Worm (Caenorhabditis elegans): ENCODE results near the gene F46H5.4.

DNA sequence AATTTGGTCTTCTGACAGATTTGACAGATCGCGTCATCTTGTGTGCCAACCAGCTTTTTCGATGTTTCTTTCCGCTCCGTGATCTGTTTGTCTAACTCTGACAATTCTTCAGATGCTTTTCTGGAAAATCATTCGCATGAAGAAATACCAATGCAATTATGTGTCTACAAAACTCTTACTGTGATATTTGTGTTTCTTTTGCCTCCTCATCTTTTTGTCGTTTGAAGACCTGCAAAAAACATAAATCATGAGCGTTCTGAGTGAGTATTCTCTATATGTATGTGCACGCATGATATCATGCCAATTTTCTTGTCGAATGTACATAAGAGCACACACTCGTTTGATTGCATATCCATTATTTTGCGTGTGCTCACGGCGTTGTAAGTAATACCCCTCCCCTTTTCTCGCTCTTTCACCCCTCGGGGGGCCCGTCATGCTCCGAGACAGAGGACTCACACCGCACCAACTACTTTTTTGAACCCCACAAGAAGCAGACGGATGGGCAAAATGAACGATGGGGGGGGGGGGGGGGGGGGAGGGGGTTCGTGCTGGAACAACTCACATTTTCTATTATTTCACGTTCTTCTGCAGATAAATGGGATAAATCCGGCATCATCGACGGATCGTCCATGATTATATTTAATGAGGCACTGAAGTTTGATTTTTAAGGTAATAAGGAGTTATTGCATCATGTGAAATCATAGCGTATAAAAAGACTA is 25.4 kb upstream of the F46H5.4 start, which contains the start of gene unc-10:
- TF ChIP-seq npax-4 (tag; optimal IDR thresholded peaks at IDR 0.05) (no peak), ama-1 (optimal IDR thresholded peaks at IDR 0.05) (no peak), nhr-232 (tag; optimal IDR thresholded peaks at IDR 0.05) (no peak), rnt-1 (tag; optimal IDR thresholded peaks at IDR 0.05) (no peak), Y22D7AL.16 (tag; optimal IDR thresholded peaks at IDR 0.05) (no peak), pha-4 (tag; optimal IDR thresholded peaks at IDR 0.05) (no peak), pha-2 (tag; optimal IDR thresholded peaks at IDR 0.05) (no peak), sox-2 (GFP tag; IDR thresholded peaks at IDR 0.05) (no peak), fax-1 (tag; optimal IDR thresholded peaks at IDR 0.05) (no peak), pag-3 (tag; optimal IDR thresholded peaks at IDR 0.05; ENCODE audit: borderline replicate concordance) (no peak)

Data from whole organism, late embryonic.